Fruit fly (Drosophila melanogaster): ENCODE data around the gene RpLP1.

DNA sequence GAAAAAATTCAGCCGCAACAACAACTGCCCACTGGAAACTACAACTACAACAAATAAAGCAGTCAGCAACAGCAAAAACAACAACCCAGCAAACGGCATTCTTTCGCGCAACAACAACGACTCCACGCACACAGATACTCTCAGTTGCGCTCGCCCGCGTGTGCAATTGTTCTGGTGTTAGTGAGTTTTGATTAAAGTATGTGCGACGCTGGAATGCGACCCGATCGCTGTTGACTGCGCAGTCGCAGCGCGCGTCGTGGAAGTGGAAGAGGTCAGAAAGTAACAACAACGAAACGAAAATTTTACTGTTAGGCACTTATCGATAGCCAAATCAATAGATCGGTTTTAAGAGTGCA, 11.9 kb downstream of the RpLP1 start:
- TF ChIP-seq pan (optimal IDR thresholded peaks at IDR 0.05), result no peak
- no peak for TF ChIP-seq psq (optimal IDR thresholded peaks at IDR 0.05)
- TF ChIP-seq Dll (optimal IDR thresholded peaks at IDR 0.05), result no peak
- TF ChIP-seq EcR (GFP tag; optimal IDR thresholded peaks at IDR 0.05), result no peak

Data from whole organism.